Worm (Caenorhabditis elegans) whole organism, mixed stage, embryonic: Measurements from ENCODE around the gene lsy-27.

Source experiments
- nhr-28 ChIP-seq: fragments of 150-350 bp; optimal IDR thresholded peaks from 2 replicates; lab custom pipeline; 2014; ENCODE audit warnings: missing biosample characterization, missing genetic modification characterization
- snpc-4 ChIP-seq: fragments of 150-350 bp; optimal IDR thresholded peaks from 2 replicates; lab custom pipeline; 2014; ENCODE audit warnings: missing biosample characterization, missing genetic modification characterization
- sptf-1 ChIP-seq: sonication (generic microtip); optimal IDR thresholded peaks from 2 replicates; lab custom pipeline; 2017; ENCODE audit warnings: mild to moderate bottlenecking, missing genetic modification characterization, moderate library complexity, missing compliant biosample characterization
- unc-39 ChIP-seq: fragments of 150-350 bp; optimal IDR thresholded peaks from 2 replicates; lab custom pipeline; 2014; ENCODE audit warnings: missing biosample characterization, missing genetic modification characterization
- unc-62 ChIP-seq: fragments of 150-350 bp; optimal IDR thresholded peaks from 2 replicates; lab custom pipeline; 2014; ENCODE audit warnings: missing biosample characterization, missing genetic modification reagents, missing genetic modification characterization
- ztf-11 ChIP-seq: fragments of 150-350 bp; optimal IDR thresholded peaks from 2 replicates; lab custom pipeline; 2014; ENCODE audit warnings: missing biosample characterization, missing genetic modification characterization

ce11 chrV:17303392-17303791 is 46.6 kb downstream of the lsy-27 start:
- no peak for TF ChIP-seq nhr-28 (tag; lab: Kevin White, UChicago)
- no peak for TF ChIP-seq sptf-1
- TF ChIP-seq ztf-11 (tag; lab: Kevin White, UChicago) = no peak
- no peak for TF ChIP-seq snpc-4 (tag; lab: Kevin White, UChicago)
- TF ChIP-seq unc-39 (tag; lab: Kevin White, UChicago) = no peak
- TF ChIP-seq unc-62 (GFP tag; lab: Kevin White, UChicago) = no peak
